Worm (Caenorhabditis elegans) whole organism, L4 larva: Measurements from ENCODE around the gene R05G6.1.

ENCODE experiments used
- D1046.2 ChIP-seq: fragments of 200-800 bp; sonication (Bioruptor generic); IDR thresholded peaks from 2 replicates; pipeline ENCODE4 v1.3.6; 2022; ENCODE audit warnings: missing genetic modification characterization, missing compliant biosample characterization
- F26F4.8 ChIP-seq: fragments of 200-800 bp; sonication (Bioruptor generic); conservative IDR thresholded peaks from 2 replicates; pipeline ENCODE4 v1.3.6; 2022; ENCODE audit warnings: missing genetic modification characterization, missing compliant biosample characterization
- F49E8.2 ChIP-seq: sonication (generic microtip); optimal IDR thresholded peaks from 2 replicates; lab custom pipeline; 2016; ENCODE audit warnings: missing compliant biosample characterization, mild to moderate bottlenecking, missing genetic modification characterization, borderline replicate concordance
- R02D3.7 ChIP-seq: fragments of 150-350 bp; sonication (generic microtip); optimal IDR thresholded peaks from 3 replicates; lab custom pipeline; 2014; ENCODE audit warnings: missing biosample characterization, missing genetic modification characterization
- T20F7.1 ChIP-seq: fragments of 200-800 bp; sonication (Bioruptor generic); optimal IDR thresholded peaks from 2 replicates; lab custom pipeline; 2018; ENCODE audit warnings: mild to moderate bottlenecking, missing genetic modification characterization, missing compliant biosample characterization
- T26A8.4 ChIP-seq: fragments of 200-800 bp; sonication (Bioruptor generic); IDR thresholded peaks from 2 replicates; pipeline ENCODE4 v1.3.6; 2022; ENCODE audit warnings: missing genetic modification characterization, missing compliant biosample characterization
- Y105C5A.15 ChIP-seq: fragments of 200-800 bp; sonication (Bioruptor generic); IDR thresholded peaks from 2 replicates; pipeline ENCODE4 v1.3.6; 2022; ENCODE audit warnings: missing genetic modification characterization, missing compliant biosample characterization
- Y48G9A.11 ChIP-seq: fragments of 200-800 bp; sonication (Bioruptor generic); IDR thresholded peaks from 2 replicates; pipeline ENCODE4 v1.3.6; 2022; ENCODE audit warnings: missing genetic modification reagents, missing genetic modification characterization, missing compliant biosample characterization
- Y5F2A.4 ChIP-seq: fragments of 200-800 bp; sonication (Bioruptor generic); optimal IDR thresholded peaks from 2 replicates; lab custom pipeline; 2018; ENCODE audit warnings: mild to moderate bottlenecking, missing genetic modification characterization, missing compliant biosample characterization
- aha-1 ChIP-seq: fragments of 150-350 bp; peaks from one replicate; lab custom pipeline; 2014; ENCODE audit warnings: missing biosample characterization, missing genetic modification characterization
- ama-1 ChIP-seq: fragments of 150-350 bp; optimal IDR thresholded peaks from 2 replicates; lab custom pipeline; 2014; ENCODE audit warnings: inconsistent platforms, mixed read lengths
- arid-1 ChIP-seq: fragments of 200-800 bp; sonication (Bioruptor generic); conservative IDR thresholded peaks from 2 replicates; pipeline ENCODE4 v1.3.6; 2022; ENCODE audit warnings: missing genetic modification reagents, missing genetic modification characterization, missing compliant biosample characterization
- attf-4 ChIP-seq: sonication (generic microtip); optimal IDR thresholded peaks from 3 replicates; lab custom pipeline; 2017; ENCODE audit warnings: missing biosample characterization, missing genetic modification characterization
- ceh-62 ChIP-seq: sonication (generic microtip); optimal IDR thresholded peaks from 2 replicates; lab custom pipeline; 2017; ENCODE audit warnings: missing biosample characterization, missing genetic modification characterization
- ceh-82 ChIP-seq: sonication (generic microtip); optimal IDR thresholded peaks from 2 replicates; lab custom pipeline; 2017; ENCODE audit warnings: missing biosample characterization, missing genetic modification characterization
- daf-19 ChIP-seq: fragments of 200-800 bp; sonication (Bioruptor generic); conservative IDR thresholded peaks from 2 replicates; pipeline ENCODE4 v1.3.6; 2022; ENCODE audit warnings: missing genetic modification characterization, missing compliant biosample characterization
- dmd-8 ChIP-seq: fragments of 200-800 bp; sonication (Bioruptor generic); IDR thresholded peaks from 2 replicates; pipeline ENCODE4 v1.3.6; 2022; ENCODE audit warnings: missing genetic modification characterization, missing compliant biosample characterization
- dpl-1 ChIP-seq: fragments of 150-350 bp; optimal IDR thresholded peaks from 2 replicates; lab custom pipeline; 2014; ENCODE audit warnings: missing biosample characterization, missing genetic modification reagents, missing genetic modification characterization
- dve-1 ChIP-seq: sonication (generic microtip); optimal IDR thresholded peaks from 2 replicates; lab custom pipeline; 2017; ENCODE audit warnings: antibody characterized with exemption, mild to moderate bottlenecking, missing genetic modification characterization, missing compliant biosample characterization; ENCODE audit not compliant: insufficient read depth
- egl-43 ChIP-seq: fragments of 200-800 bp; sonication (Bioruptor generic); IDR thresholded peaks from 2 replicates; pipeline ENCODE4 v1.3.6; 2022; ENCODE audit warnings: missing genetic modification reagents, missing genetic modification characterization, missing compliant biosample characterization
- gei-8 ChIP-seq: fragments of 200-800 bp; sonication (Bioruptor generic); optimal IDR thresholded peaks from 2 replicates; lab custom pipeline; 2018; ENCODE audit warnings: mild to moderate bottlenecking, missing genetic modification characterization, missing compliant biosample characterization
- jun-1 ChIP-seq: fragments of 150-350 bp; optimal IDR thresholded peaks from 2 replicates; lab custom pipeline; 2014; ENCODE audit warnings: missing biosample characterization, missing genetic modification reagents, missing genetic modification characterization
- lim-7 ChIP-seq: fragments of 200-800 bp; sonication (Bioruptor generic); IDR thresholded peaks from 2 replicates; pipeline ENCODE4 v1.3.6; 2022; ENCODE audit warnings: missing genetic modification characterization, missing compliant biosample characterization
- lin-13 ChIP-seq: fragments of 150-350 bp; optimal IDR thresholded peaks from 2 replicates; lab custom pipeline; 2014; ENCODE audit warnings: missing biosample characterization, missing genetic modification reagents, missing genetic modification characterization
- lin-38 ChIP-seq: fragments of 200-800 bp; sonication (Bioruptor generic); IDR thresholded peaks from 2 replicates; pipeline ENCODE4 v1.3.6; 2022; ENCODE audit warnings: missing genetic modification reagents, missing genetic modification characterization, missing compliant biosample characterization
- madf-9 ChIP-seq: fragments of 200-800 bp; sonication (Bioruptor generic); conservative IDR thresholded peaks from 2 replicates; pipeline ENCODE4 v1.3.6; 2022; ENCODE audit warnings: missing genetic modification reagents, missing genetic modification characterization, missing compliant biosample characterization
- mdl-1 ChIP-seq, 2 experiments: fragments of 150-350 bp in 1 of 2; sonication (generic microtip) in 1 of 2; optimal IDR thresholded peaks; 2 replicates each; lab custom pipeline; 2014 to 2017; ENCODE audit warnings: missing biosample characterization in 2 of 2, missing genetic modification characterization in 2 of 2
- mes-2 ChIP-seq: sonication (generic microtip); optimal IDR thresholded peaks from 2 replicates; lab custom pipeline; 2016; ENCODE audit warnings: missing genotype, mild to moderate bottlenecking, missing genetic modification characterization, missing compliant biosample characterization; ENCODE audit not compliant: poor library complexity, severe bottlenecking
- nhr-111 ChIP-seq: fragments of 200-800 bp; sonication (Bioruptor generic); optimal IDR thresholded peaks from 2 replicates; lab custom pipeline; 2018; ENCODE audit warnings: mild to moderate bottlenecking, missing genetic modification characterization, missing compliant biosample characterization
- nhr-25 ChIP-seq: sonication (generic microtip); optimal IDR thresholded peaks from 2 replicates; lab custom pipeline; 2017; ENCODE audit warnings: missing genetic modification characterization, mild to moderate bottlenecking, missing compliant biosample characterization, antibody characterized with exemption, moderate library complexity, borderline replicate concordance; ENCODE audit not compliant: insufficient read depth
- nhr-42 ChIP-seq: fragments of 200-800 bp; sonication (Bioruptor generic); IDR thresholded peaks from 2 replicates; pipeline ENCODE4 v1.3.6; 2022; ENCODE audit warnings: missing genetic modification characterization, missing compliant biosample characterization
- pha-4 ChIP-seq, 2 experiments: fragments of 150-350 bp in 1 of 2; fragments of 200-800 bp in 1 of 2; sonication (Bioruptor generic) in 1 of 2; IDR thresholded peaks in 1 of 2; optimal IDR thresholded peaks in 1 of 2; 2 replicates each; pipeline versions ENCODE4 v1.3.6 to Lab custom; 2014 to 2022; ENCODE audit warnings: missing genetic modification characterization in 2 of 2, missing genetic modification reagents in 2 of 2, missing biosample characterization in 1 of 2, missing compliant biosample characterization in 1 of 2
- php-3 ChIP-seq: fragments of 200-800 bp; sonication (Bioruptor generic); IDR thresholded peaks from 2 replicates; pipeline ENCODE4 v1.3.6; 2022; ENCODE audit warnings: missing genetic modification reagents, missing genetic modification characterization, missing compliant biosample characterization
- pqm-1 ChIP-seq: sonication (generic microtip); optimal IDR thresholded peaks from 2 replicates; lab custom pipeline; 2017; ENCODE audit warnings: missing biosample characterization, missing genetic modification characterization
- rbr-2 ChIP-seq: sonication (generic microtip); optimal IDR thresholded peaks from 2 replicates; lab custom pipeline; 2016; ENCODE audit warnings: missing genotype, missing genetic modification characterization, missing compliant biosample characterization
- saeg-2 ChIP-seq: fragments of 200-800 bp; sonication (Bioruptor generic); IDR thresholded peaks from 2 replicates; pipeline ENCODE4 v1.3.6; 2022; ENCODE audit warnings: missing genetic modification reagents, missing genetic modification characterization, missing compliant biosample characterization
- snpc-4 ChIP-seq: fragments of 150-350 bp; optimal IDR thresholded peaks from 2 replicates; lab custom pipeline; 2014; ENCODE audit warnings: missing biosample characterization, missing genetic modification characterization
- spr-3 ChIP-seq: fragments of 200-800 bp; sonication (Bioruptor generic); optimal IDR thresholded peaks from 2 replicates; lab custom pipeline; 2018; ENCODE audit warnings: mild to moderate bottlenecking, missing genetic modification characterization, missing compliant biosample characterization
- tag-97 ChIP-seq: fragments of 200-800 bp; sonication (Bioruptor generic); IDR thresholded peaks from 2 replicates; pipeline ENCODE4 v1.3.6; 2022; ENCODE audit warnings: missing genetic modification characterization, missing compliant biosample characterization
- unc-39 ChIP-seq: sonication (generic microtip); optimal IDR thresholded peaks from 2 replicates; lab custom pipeline; 2017; ENCODE audit warnings: missing biosample characterization, missing genetic modification characterization
- unc-62 ChIP-seq, 3 experiments: fragments of 150-350 bp in 1 of 3; sonication (generic microtip); optimal IDR thresholded peaks in 2 of 3; peaks in 1 of 3; 1 replicate in 1 of 3; 2 replicates in 2 of 3; lab custom pipeline; 2014 to 2017; ENCODE audit warnings: missing biosample characterization in 3 of 3, missing genetic modification characterization in 3 of 3, missing genetic modification reagents in 3 of 3, missing genotype in 1 of 3
- zip-11 ChIP-seq: fragments of 200-800 bp; sonication (Bioruptor generic); IDR thresholded peaks from 2 replicates; pipeline ENCODE4 v1.3.6; 2022; ENCODE audit warnings: missing genetic modification characterization, missing compliant biosample characterization
- zip-2 ChIP-seq: fragments of 150-350 bp; optimal IDR thresholded peaks from 2 replicates; lab custom pipeline; 2014; ENCODE audit warnings: missing biosample characterization, missing genetic modification characterization

R05G6.1 gene

DNA sequence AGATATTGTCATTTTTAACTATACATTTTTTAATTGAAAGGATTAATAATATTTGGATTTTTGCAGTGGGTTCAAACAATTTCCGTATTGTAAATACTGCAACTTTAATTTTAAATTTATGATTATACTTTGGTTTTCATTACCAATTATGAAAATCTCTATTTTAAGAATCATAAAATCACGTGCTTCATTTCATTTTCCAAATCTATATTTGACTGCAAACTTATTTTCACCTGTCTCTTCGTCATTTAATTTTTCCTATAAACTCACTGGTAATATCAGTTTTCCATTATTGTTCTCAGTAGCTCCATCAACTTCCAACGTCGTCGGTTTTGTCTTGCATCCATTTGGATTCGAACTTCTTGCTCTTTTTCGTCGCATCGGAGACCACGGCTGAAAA is at the start of gene R05G6.1:
Gene R05G6.1 (plus strand): TSS at position 301 of the 400 bp plus-strand sequence.
- TF ChIP-seq arid-1 (no peak), lim-7 (GFP tag; lab: Robert Waterston, UW) (no peak), dmd-8 (no peak), R02D3.7 (no peak), php-3 (GFP tag; lab: Robert Waterston, UW) (no peak), rbr-2 (tag; lab: Kevin White, UChicago) (no peak), jun-1 (tag; lab: Kevin White, UChicago) (no peak), aha-1 (no peak), unc-62 (GFP tag; optimal IDR thresholded peaks at IDR 0.05 in 1 of 2; lab: Kevin White, UChicago) (no peak), unc-62 (tag; optimal IDR thresholded peaks at IDR 0.05; lab: Kevin White, UChicago) (no peak), tag-97 (GFP tag; lab: Robert Waterston, UW) (no peak), gei-8 (GFP tag; lab: Kevin White, UChicago) (no peak), spr-3 (GFP tag; lab: Kevin White, UChicago) (no peak), zip-2 (no peak), T26A8.4 (GFP tag; lab: Robert Waterston, UW) (no peak)

DNA sequence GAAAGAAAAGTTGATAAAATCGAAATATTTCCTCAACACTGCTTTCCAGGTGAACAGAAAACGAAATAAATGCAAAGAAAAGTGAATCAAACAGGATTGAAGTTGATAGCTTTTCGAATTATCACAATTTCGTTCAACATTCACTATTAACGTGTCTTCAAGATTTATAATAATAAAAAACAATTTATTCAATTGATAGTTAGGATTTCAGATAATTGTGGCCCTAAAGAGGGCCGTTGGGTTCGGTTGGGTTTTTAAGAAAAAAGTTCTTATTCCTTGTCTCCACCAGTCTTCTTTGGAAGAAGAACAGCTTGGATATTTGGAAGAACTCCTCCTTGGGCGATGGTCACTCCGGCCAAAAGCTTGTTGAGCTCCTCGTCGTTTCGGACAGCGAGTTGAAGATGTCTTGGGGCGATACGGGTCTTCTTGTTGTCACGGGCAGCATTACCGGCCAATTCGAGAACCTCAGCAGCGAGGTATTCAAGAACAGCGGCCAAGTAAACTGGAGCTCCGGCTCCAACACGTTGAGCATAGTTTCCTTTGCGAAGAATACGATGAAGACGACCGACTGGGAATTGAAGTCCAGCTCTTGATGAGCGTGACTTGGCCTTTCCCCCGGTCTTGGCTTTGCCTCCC is 46.8 kb upstream of the R05G6.1 start:
- TF ChIP-seq lim-7 (GFP tag; lab: Robert Waterston, UW) (peak; percentile 23; the same call in 1 of the 2 replicates), F26F4.8 (GFP tag; lab: Robert Waterston, UW) (peak; percentile 64; the same call in 1 of the 2 replicates), D1046.2 (GFP tag; lab: Robert Waterston, UW) (0 out of 2 replicates have a peak, but pooled peaks have one; percentile 8), egl-43 (GFP tag; lab: Robert Waterston, UW) (peak; percentile 60; the same call in 1 of the 2 replicates), F49E8.2 (peak; percentile 14), Y105C5A.15 (GFP tag; lab: Robert Waterston, UW) (peak; percentile 32; the same call in 1 of the 2 replicates)

DNA sequence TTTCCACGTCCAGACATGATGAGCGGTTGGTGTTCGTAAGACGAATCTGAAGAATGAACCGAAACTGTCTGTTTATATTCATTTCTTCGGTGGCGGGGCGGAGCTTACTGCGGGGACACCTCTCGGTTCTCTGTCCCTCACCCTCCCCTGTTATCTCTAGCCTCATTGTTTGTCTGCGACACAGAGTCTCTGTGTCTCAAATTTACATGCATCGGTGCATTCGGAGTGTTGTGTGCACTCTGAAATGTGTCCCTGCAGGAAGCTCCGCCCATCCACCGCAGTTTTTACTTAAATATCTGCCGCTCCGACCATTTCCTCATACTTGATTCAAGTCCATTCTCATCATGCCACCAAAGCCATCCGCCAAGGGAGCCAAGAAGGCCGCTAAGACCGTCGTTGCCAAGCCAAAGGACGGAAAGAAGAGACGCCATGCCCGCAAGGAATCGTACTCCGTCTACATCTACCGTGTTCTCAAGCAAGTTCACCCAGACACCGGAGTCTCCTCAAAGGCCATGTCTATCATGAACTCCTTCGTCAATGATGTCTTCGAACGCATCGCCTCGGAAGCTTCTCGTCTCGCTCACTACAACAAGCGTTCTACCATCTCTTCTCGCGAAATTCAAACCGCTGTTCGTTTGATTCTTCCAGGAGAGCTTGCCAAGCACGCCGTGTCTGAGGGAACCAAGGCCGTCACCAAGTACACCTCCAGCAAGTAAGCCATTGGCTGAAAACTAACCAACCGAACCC is 46.1 kb upstream of the R05G6.1 start, which contains the start of the genes his-61 and his-62:
Gene his-61 (minus strand): TSS at position 17 of the 747 bp plus-strand sequence.
Gene his-62 (plus strand): TSS at position 345 of the 747 bp plus-strand sequence.
- TF ChIP-seq Y5F2A.4 (GFP tag; lab: Kevin White, UChicago) (no peak), nhr-25 (tag; lab: Kevin White, UChicago) (peak; percentile 8), saeg-2 (GFP tag; lab: Robert Waterston, UW) (0 out of 2 replicates have a peak, but pooled peaks have one; percentile 46), arid-1 (peak; percentile 4; the same call in 1 of the 2 replicates), nhr-42 (peak; percentile 79; the same call in 1 of the 2 replicates), ceh-82 (tag; lab: Kevin White, UChicago) (no peak), madf-9 (GFP tag; lab: Robert Waterston, UW) (no peak), unc-39 (no peak), zip-11 (GFP tag; lab: Robert Waterston, UW) (no peak), attf-4 (tag; lab: Kevin White, UChicago) (no peak), ama-1 (lab: Kevin White, UChicago) (no peak), snpc-4 (tag; lab: Kevin White, UChicago) (no peak), lin-38 (peak; percentile 76), Y105C5A.15 (GFP tag; lab: Robert Waterston, UW) (no peak), nhr-111 (GFP tag; lab: Kevin White, UChicago) (no peak), lin-13 (GFP tag; lab: Kevin White, UChicago) (peak; percentile 36), F26F4.8 (GFP tag; lab: Robert Waterston, UW) (no peak; the same call in 1 of the 2 replicates), daf-19 (GFP tag; lab: Robert Waterston, UW) (no peak), R02D3.7 (no peak), mdl-1 (tag; optimal IDR thresholded peaks at IDR 0.05; lab: Kevin White, UChicago) (no peak), dpl-1 (GFP tag; lab: Kevin White, UChicago) (peak; percentile 42), rbr-2 (tag; lab: Kevin White, UChicago) (peak; percentile 74), Y48G9A.11 (no peak), T20F7.1 (peak; percentile 67), dve-1 (tag; lab: Kevin White, UChicago) (peak; percentile 98), pqm-1 (tag; lab: Kevin White, UChicago) (peak; percentile 30), mes-2 (tag; lab: Kevin White, UChicago) (peak; percentile 83), ceh-62 (no peak), unc-62 (GFP tag; optimal IDR thresholded peaks at IDR 0.05 in 1 of 2; lab: Kevin White, UChicago) (peak in 1 of 2 experiments; percentile 87), unc-62 (tag; optimal IDR thresholded peaks at IDR 0.05; lab: Kevin White, UChicago) (no peak), pha-4 (GFP tag; IDR thresholded peaks at IDR 0.05; lab: Robert Waterston, UW) (peak; percentile 66; the same call in 1 of the 2 replicates), pha-4 (tag; optimal IDR thresholded peaks at IDR 0.05; lab: Kevin White, UChicago) (no peak)
